Fruit fly (Drosophila melanogaster) whole organism, embryonic: ENCODE measurements around the gene Mtpalpha.

Experiments used
- Aef1 ChIP-seq: fragments of 200-800 bp; sonication (Bioruptor generic); IDR thresholded peaks from 3 replicates; pipeline ENCODE4 v1.3.6; 2022; ENCODE audit warnings: missing biosample characterization, missing genetic modification characterization
- BEAF-32 ChIP-seq: fragments of 200-800 bp; sonication (Bioruptor generic); optimal IDR thresholded peaks from 3 replicates; lab custom pipeline; 2017; ENCODE audit warnings: missing biosample characterization, missing genetic modification characterization, mild to moderate bottlenecking, moderate library complexity, missing genetic modification reagents
- CG11695 ChIP-seq: fragments of 200-800 bp; sonication (Bioruptor generic); IDR thresholded peaks from 3 replicates; pipeline ENCODE4 v1.3.6; 2022; ENCODE audit warnings: missing biosample characterization, missing genetic modification characterization
- CG11723 ChIP-seq: fragments of 200-800 bp; sonication (Bioruptor generic); optimal IDR thresholded peaks from 2 replicates; lab custom pipeline; 2017; ENCODE audit warnings: missing biosample characterization, mild to moderate bottlenecking, missing genetic modification characterization
- CG13123 ChIP-seq: fragments of 200-800 bp; sonication (Bioruptor generic); optimal IDR thresholded peaks from 2 replicates; lab custom pipeline; 2016; ENCODE audit warnings: missing biosample characterization, missing genetic modification characterization
- CG14965 ChIP-seq: fragments of 200-800 bp; sonication (Bioruptor generic); optimal IDR thresholded peaks from 2 replicates; lab custom pipeline; 2016; ENCODE audit warnings: missing biosample characterization, missing genetic modification characterization, borderline replicate concordance
- CG1602 ChIP-seq: fragments of 200-800 bp; sonication (Bioruptor generic); optimal IDR thresholded peaks from 3 replicates; lab custom pipeline; 2016; ENCODE audit warnings: missing biosample characterization, missing genetic modification characterization
- CG16779 ChIP-seq: fragments of 200-800 bp; sonication (Bioruptor generic); IDR thresholded peaks from 2 replicates; pipeline ENCODE4 v1.3.6; 2022; ENCODE audit warnings: missing biosample characterization, missing genetic modification characterization
- CG16813 ChIP-seq: fragments of 200-800 bp; sonication (Bioruptor generic); IDR thresholded peaks from 3 replicates; pipeline ENCODE4 v1.3.6; 2022; ENCODE audit warnings: missing biosample characterization, missing genetic modification characterization; ENCODE audit not compliant: partially characterized antibody
- CG17186 ChIP-seq: fragments of 200-800 bp; sonication (Bioruptor generic); optimal IDR thresholded peaks from 3 replicates; lab custom pipeline; 2017; ENCODE audit warnings: missing biosample characterization, missing genetic modification reagents, missing genetic modification characterization
- CG17912 ChIP-seq: fragments of 200-800 bp; sonication (Bioruptor generic); optimal IDR thresholded peaks from 2 replicates; lab custom pipeline; 2018; ENCODE audit warnings: missing biosample characterization, mild to moderate bottlenecking, missing genetic modification characterization
- CG2199 ChIP-seq: fragments of 200-800 bp; sonication (Bioruptor generic); IDR thresholded peaks from 3 replicates; pipeline ENCODE4 v1.3.6; 2022; ENCODE audit warnings: missing biosample characterization, missing genetic modification characterization
- CG30403 ChIP-seq: fragments of 200-800 bp; sonication (Bioruptor generic); optimal IDR thresholded peaks from 3 replicates; lab custom pipeline; 2016; ENCODE audit warnings: missing biosample characterization, missing genetic modification characterization
- CG3726 ChIP-seq: fragments of 200-800 bp; sonication (Bioruptor generic); IDR thresholded peaks from 3 replicates; pipeline ENCODE4, ENCODE4 v1.3.6; 2022; ENCODE audit warnings: missing biosample characterization, missing genetic modification characterization
- CG4854 ChIP-seq: fragments of 200-800 bp; sonication (Bioruptor generic); optimal IDR thresholded peaks from 2 replicates; lab custom pipeline; 2016; ENCODE audit warnings: missing biosample characterization, missing genetic modification characterization, inconsistent platforms
- CG5953 ChIP-seq: fragments of 200-800 bp; sonication (Bioruptor generic); IDR thresholded peaks from 2 replicates; pipeline ENCODE4 v1.3.6; 2022; ENCODE audit warnings: missing biosample characterization, missing genetic modification characterization
- CG6689 ChIP-seq: fragments of 200-800 bp; sonication (Bioruptor generic); IDR thresholded peaks from 2 replicates; pipeline ENCODE4 v1.3.6; 2022; ENCODE audit warnings: missing biosample characterization, missing genetic modification characterization
- CG6813 ChIP-seq: fragments of 200-800 bp; sonication (Bioruptor generic); optimal IDR thresholded peaks from 2 replicates; lab custom pipeline; 2017; ENCODE audit warnings: missing biosample characterization, missing genetic modification characterization, mild to moderate bottlenecking, moderate library complexity, missing genetic modification reagents
- CG7271 ChIP-seq: fragments of 200-800 bp; sonication (Bioruptor generic); optimal IDR thresholded peaks from 2 replicates; lab custom pipeline; 2018; ENCODE audit warnings: missing biosample characterization, mild to moderate bottlenecking, missing genetic modification characterization, moderate library complexity
- CG7556 ChIP-seq: fragments of 200-800 bp; sonication (Bioruptor generic); optimal IDR thresholded peaks from 2 replicates; lab custom pipeline; 2017; ENCODE audit warnings: missing biosample characterization, mild to moderate bottlenecking, missing genetic modification characterization
- CG7987 ChIP-seq: fragments of 200-800 bp; sonication (Bioruptor generic); optimal IDR thresholded peaks from 2 replicates; lab custom pipeline; 2018; ENCODE audit warnings: missing biosample characterization, mild to moderate bottlenecking, missing genetic modification characterization, moderate library complexity
- CG9932 ChIP-seq: fragments of 200-800 bp; sonication (Bioruptor generic); IDR thresholded peaks from 2 replicates; pipeline ENCODE4 v1.3.6; 2022; ENCODE audit warnings: missing biosample characterization, missing genetic modification characterization
- D19A ChIP-seq: fragments of 200-800 bp; optimal IDR thresholded peaks from 3 replicates; lab custom pipeline; 2019; ENCODE audit warnings: missing biosample characterization, mild to moderate bottlenecking, missing genetic modification characterization, moderate library complexity
- Dad ChIP-seq: fragments of 200-800 bp; sonication (Bioruptor generic); optimal IDR thresholded peaks from 3 replicates; lab custom pipeline; 2016; ENCODE audit warnings: missing biosample characterization, missing genetic modification characterization
- Fer3 ChIP-seq: fragments of 200-800 bp; sonication (Bioruptor generic); optimal IDR thresholded peaks from 2 replicates; lab custom pipeline; 2018; ENCODE audit warnings: missing biosample characterization, mild to moderate bottlenecking, missing genetic modification characterization, moderate library complexity
- Hmx ChIP-seq: fragments of 200-800 bp; sonication (Bioruptor generic); optimal IDR thresholded peaks from 2 replicates; lab custom pipeline; 2016; ENCODE audit warnings: missing biosample characterization, missing genetic modification characterization
- Med ChIP-seq: fragments of 200-800 bp; sonication (Bioruptor generic); peaks from one replicate; lab custom pipeline; 2016; ENCODE audit warnings: missing biosample characterization, missing genetic modification characterization, mild to moderate bottlenecking, inconsistent platforms, moderate library complexity
- PHDP ChIP-seq: fragments of 200-800 bp; sonication (Bioruptor generic); optimal IDR thresholded peaks from 3 replicates; lab custom pipeline; 2018; ENCODE audit warnings: missing biosample characterization, mild to moderate bottlenecking, missing genetic modification characterization, moderate library complexity
- Sin3A ChIP-seq: fragments of >200 bp; optimal IDR thresholded peaks from 2 replicates; lab custom pipeline; 2018
- br ChIP-seq: fragments of >200 bp; optimal IDR thresholded peaks from 2 replicates; lab custom pipeline; 2017
- crp ChIP-seq, 2 experiments: fragments of 200-800 bp; sonication (Bioruptor generic); optimal IDR thresholded peaks; 2 replicates in 1 of 2; 3 replicates in 1 of 2; lab custom pipeline; 2017; ENCODE audit warnings: missing biosample characterization in 2 of 2, missing genetic modification characterization in 2 of 2, mild to moderate bottlenecking in 1 of 2, moderate library complexity in 1 of 2
- da ChIP-seq: fragments of 200-800 bp; sonication (Bioruptor generic); optimal IDR thresholded peaks from 2 replicates; lab custom pipeline; 2016; ENCODE audit warnings: missing biosample characterization, missing genetic modification characterization
- danr ChIP-seq: fragments of 200-800 bp; sonication (Bioruptor generic); IDR thresholded peaks from 2 replicates; pipeline ENCODE4 v1.3.6; 2022; ENCODE audit warnings: missing biosample characterization, missing genetic modification characterization
- fd96Cb ChIP-seq: fragments of 200-800 bp; sonication (Bioruptor generic); optimal IDR thresholded peaks from 2 replicates; lab custom pipeline; 2018; ENCODE audit warnings: missing biosample characterization, mild to moderate bottlenecking, missing genetic modification characterization, moderate library complexity
- hb ChIP-seq: fragments of 200-800 bp; sonication (Bioruptor generic); IDR thresholded peaks from 3 replicates; pipeline ENCODE4 v1.3.6; 2022; ENCODE audit warnings: missing biosample characterization, missing genetic modification characterization; ENCODE audit not compliant: partially characterized antibody
- jumu ChIP-seq: fragments of 200-800 bp; sonication (Bioruptor generic); optimal IDR thresholded peaks from 3 replicates; lab custom pipeline; 2016; ENCODE audit warnings: missing biosample characterization, missing genetic modification characterization
- lilli ChIP-seq: fragments of 200-800 bp; sonication (Bioruptor generic); optimal IDR thresholded peaks from 3 replicates; lab custom pipeline; 2016; ENCODE audit warnings: missing biosample characterization, missing genetic modification characterization
- mld ChIP-seq: fragments of 200-800 bp; sonication (Bioruptor generic); IDR thresholded peaks from 3 replicates; pipeline ENCODE4 v1.3.6; 2022; ENCODE audit warnings: missing biosample characterization, missing genetic modification characterization; ENCODE audit not compliant: partially characterized antibody
- nom ChIP-seq: fragments of 200-800 bp; sonication (Bioruptor generic); optimal IDR thresholded peaks from 2 replicates; lab custom pipeline; 2017; ENCODE audit warnings: missing biosample characterization, missing genetic modification characterization, mild to moderate bottlenecking, moderate library complexity, missing genetic modification reagents
- pan ChIP-seq, 4 experiments: fragments of >200 bp in 3 of 4; fragments of 200-800 bp in 1 of 4; sonication (Bioruptor generic) in 1 of 4; optimal IDR thresholded peaks in 3 of 4; IDR thresholded peaks in 1 of 4; 2 replicates each; pipeline versions ENCODE4 v1.3.6 to Lab custom; 2017 to 2022; ENCODE audit warnings: missing biosample characterization in 2 of 4, missing genetic modification characterization in 2 of 4, mixed read lengths in 1 of 4
- peb ChIP-seq: fragments of 200-800 bp; sonication (Bioruptor generic); IDR thresholded peaks from 2 replicates; pipeline ENCODE4 v1.3.6; 2022; ENCODE audit warnings: missing biosample characterization, missing genetic modification characterization
- sna ChIP-seq: fragments of 200-800 bp; sonication (Bioruptor generic); IDR thresholded peaks from 2 replicates; pipeline ENCODE4 v1.3.6; 2022; ENCODE audit warnings: missing biosample characterization, missing genetic modification characterization; ENCODE audit not compliant: partially characterized antibody
- so ChIP-seq: fragments of 200-800 bp; sonication (Bioruptor generic); IDR thresholded peaks from 3 replicates; pipeline ENCODE4 v1.3.6; 2022; ENCODE audit warnings: missing biosample characterization, missing genetic modification characterization
- sob ChIP-seq: fragments of 200-800 bp; sonication (Bioruptor generic); IDR thresholded peaks from 2 replicates; pipeline ENCODE4 v1.3.6; 2022; ENCODE audit warnings: missing biosample characterization, missing genetic modification characterization
- tap ChIP-seq: fragments of 200-800 bp; optimal IDR thresholded peaks from 3 replicates; lab custom pipeline; 2019; ENCODE audit warnings: missing biosample characterization, mild to moderate bottlenecking, missing genetic modification characterization, moderate library complexity
- usp ChIP-seq: fragments of >200 bp; optimal IDR thresholded peaks from 2 replicates; lab custom pipeline; 2017; ENCODE audit warnings: missing biosample characterization, missing genetic modification characterization
- vvl ChIP-seq: fragments of 200-800 bp; sonication (Bioruptor generic); IDR thresholded peaks from 2 replicates; pipeline ENCODE4 v1.3.6; 2022; ENCODE audit warnings: missing biosample characterization, missing genetic modification characterization
- wor ChIP-seq: fragments of 200-800 bp; sonication (Bioruptor generic); IDR thresholded peaks from 2 replicates; pipeline ENCODE4 v1.3.6; 2022; ENCODE audit warnings: missing biosample characterization, missing genetic modification characterization

Mtpalpha gene

DNA sequence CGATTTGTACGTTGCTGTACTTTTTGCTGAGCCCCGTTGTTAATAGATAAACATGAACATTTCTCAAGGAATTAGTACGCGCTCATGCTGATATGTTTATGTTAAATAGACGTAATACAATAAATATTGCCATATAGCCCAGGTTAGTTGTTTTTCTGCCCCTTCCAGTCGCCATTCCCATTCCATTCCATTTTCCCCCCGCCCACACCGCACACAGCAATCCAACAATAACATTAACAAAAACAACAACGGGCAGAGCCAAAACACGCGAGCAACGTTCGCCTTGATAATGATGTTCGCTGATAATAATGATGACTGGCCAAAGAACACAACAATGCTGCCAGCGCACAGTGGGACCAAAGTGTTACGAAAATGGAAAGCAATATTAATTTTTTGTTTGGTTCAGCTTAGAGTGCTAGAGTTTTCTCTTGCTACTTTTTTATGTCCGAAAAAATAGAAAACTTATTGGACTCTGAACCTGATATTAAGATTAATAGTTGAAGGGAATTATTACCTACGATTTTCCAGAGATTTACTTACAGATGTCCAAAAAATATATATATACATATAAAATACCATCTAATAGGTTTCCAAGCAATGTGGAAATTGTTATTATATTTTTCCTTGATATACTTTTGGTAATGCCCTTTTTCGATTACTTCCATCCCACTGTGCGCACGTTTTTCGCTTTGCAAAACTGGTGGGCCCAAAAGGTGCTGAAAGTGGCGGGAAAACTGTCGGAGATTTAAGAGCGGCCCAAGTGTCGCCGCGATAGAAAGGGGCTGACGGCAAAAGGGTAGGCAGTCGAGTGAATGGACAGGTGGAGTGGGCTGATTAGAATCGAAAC is 6.8 kb downstream of the Mtpalpha start (continued):
- TF ChIP-seq CG4854 (GFP tag; lab: Kevin White, UChicago) (peak; percentile 87), danr (GFP tag; lab: Robert Waterston, UW) (peak; percentile 84), wor (GFP tag; lab: Robert Waterston, UW) (peak; percentile 83), crp (GFP tag; optimal IDR thresholded peaks at IDR 0.05; lab: Kevin White, UChicago) (peak; percentile 9 to 64), CG7987 (GFP tag; lab: Kevin White, UChicago) (peak; percentile 77), Dad (GFP tag; lab: Kevin White, UChicago) (peak; percentile 80), CG17912 (GFP tag; lab: Kevin White, UChicago) (peak; percentile 58), br (lab: Kevin White, UChicago) (no peak), lilli (GFP tag; lab: Kevin White, UChicago) (peak; percentile 95), PHDP (tag; lab: Kevin White, UChicago) (peak; percentile 96), tap (tag; lab: Kevin White, UChicago) (peak; percentile 91), peb (peak; percentile 78), Hmx (peak; percentile 80), nom (GFP tag; lab: Kevin White, UChicago) (peak; percentile 94), CG6813 (GFP tag; lab: Kevin White, UChicago) (peak; percentile 94), CG7271 (tag; lab: Kevin White, UChicago) (peak; percentile 56), CG6689 (GFP tag; lab: Robert Waterston, UW) (peak; percentile 95), CG11695 (peak; percentile 96), mld (GFP tag; lab: Robert Waterston, UW) (no peak), da (GFP tag; lab: Kevin White, UChicago) (peak; percentile 21), jumu (GFP tag; lab: Kevin White, UChicago) (peak; percentile 74), CG17186 (peak; percentile 67), sna (no peak), CG7556 (GFP tag; lab: Kevin White, UChicago) (peak; percentile 99), usp (GFP tag; lab: Kevin White, UChicago) (no peak), CG2199 (GFP tag; lab: Robert Waterston, UW) (peak; percentile 38; the same call in 1 of the 3 replicates), CG16779 (GFP tag; lab: Robert Waterston, UW) (peak; percentile 51; the same call in 1 of the 2 replicates), BEAF-32 (GFP tag; lab: Kevin White, UChicago) (peak; percentile 19), Sin3A (no peak), vvl (GFP tag; lab: Robert Waterston, UW) (peak; percentile 92), Med (GFP tag; lab: Kevin White, UChicago) (peak; percentile 96), CG1602 (GFP tag; lab: Kevin White, UChicago) (peak; percentile 91), CG16813 (GFP tag; lab: Robert Waterston, UW) (peak; percentile 43; the same call in 2 of the 3 replicates), fd96Cb (peak; percentile 96), CG3726 (GFP tag; lab: Robert Waterston, UW) (peak; percentile 87), Fer3 (tag; lab: Kevin White, UChicago) (peak; percentile 96), pan (optimal IDR thresholded peaks at IDR 0.05; lab: Kevin White, UChicago) (no peak), pan (GFP tag; optimal IDR thresholded peaks at IDR 0.05 in 1 of 2, IDR thresholded peaks at IDR 0.05 in 1 of 2) (peak in 1 of 2 experiments; percentile 93), hb (GFP tag; lab: Robert Waterston, UW) (peak; percentile 49; the same call in 1 of the 3 replicates), CG9932 (GFP tag; lab: Robert Waterston, UW) (peak; percentile 89), Aef1 (GFP tag; lab: Robert Waterston, UW) (peak; percentile 82), CG14965 (GFP tag; lab: Kevin White, UChicago) (no peak), CG30403 (GFP tag; lab: Kevin White, UChicago) (peak; percentile 98), D19A (tag; lab: Kevin White, UChicago) (peak; percentile 94), so (GFP tag; lab: Robert Waterston, UW) (peak; percentile 95), CG11723 (GFP tag; lab: Kevin White, UChicago) (peak; percentile 93), sob (GFP tag; lab: Robert Waterston, UW) (peak; percentile 90), CG5953 (GFP tag; lab: Robert Waterston, UW) (peak; percentile 81; the same call in 1 of the 2 replicates), CG13123 (GFP tag; lab: Kevin White, UChicago) (peak; percentile 84)
